Fruit fly (Drosophila melanogaster): Measurements from ENCODE around the gene CG6650.

DNA sequence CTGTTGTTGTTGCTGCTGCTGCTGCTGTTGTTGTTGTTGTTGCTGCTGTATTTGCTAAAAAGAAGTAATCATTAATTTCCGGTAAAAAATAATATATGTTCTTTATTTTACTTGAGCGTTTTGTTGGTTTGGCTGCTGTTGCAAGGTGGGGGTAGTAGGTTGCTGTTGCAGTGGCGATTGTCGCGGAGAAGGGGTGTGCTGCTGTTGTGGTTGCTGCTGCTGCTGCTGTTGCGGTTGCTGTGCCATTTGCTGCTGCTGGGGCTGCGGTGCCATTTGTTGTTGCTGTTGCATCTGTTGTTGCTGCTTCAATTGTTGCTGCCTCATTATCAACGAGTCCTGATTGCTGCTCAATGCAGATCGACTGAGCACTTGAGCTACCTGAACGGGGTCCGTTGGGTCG, 5.5 kb upstream of the CG6650 start:
- TF ChIP-seq CG8478 (optimal IDR thresholded peaks at IDR 0.05) (no peak), Nf-YB (GFP tag; optimal IDR thresholded peaks at IDR 0.05) (no peak), chinmo (GFP tag; IDR thresholded peaks at IDR 0.05; ENCODE audit: partially characterized antibody) (no peak), CG8089 (GFP tag; optimal IDR thresholded peaks at IDR 0.05) (no peak), gcm2 (GFP tag; optimal IDR thresholded peaks at IDR 0.05) (no peak), CG10209 (GFP tag; optimal IDR thresholded peaks at IDR 0.05) (no peak), maf-S (GFP tag; optimal IDR thresholded peaks at IDR 0.05) (no peak), tgo (GFP tag; IDR thresholded peaks at IDR 0.05) (no peak)

All from whole organism, embryonic.